Worm (Caenorhabditis elegans): ENCODE results near the gene srg-22.

ce11 chrII:3068646-3069045 is 24.6 kb downstream of the srg-22 start:
- TF ChIP-seq him-1 (tag; optimal IDR thresholded peaks at IDR 0.05), result no peak
- TF ChIP-seq W03F9.2 (tag; optimal IDR thresholded peaks at IDR 0.05), result no peak
- no peak for TF ChIP-seq dao-5 (tag; optimal IDR thresholded peaks at IDR 0.05)
